Worm (Caenorhabditis elegans) whole organism, L1 larva: ENCODE measurements around the gene cyp-33C7.

Experiments used
- C04F5.9 ChIP-seq: sonication (generic microtip); optimal IDR thresholded peaks from 2 replicates; lab custom pipeline; 2016; ENCODE audit warnings: missing genetic modification characterization, missing compliant biosample characterization
- alr-1 ChIP-seq: fragments of 200-800 bp; sonication (Bioruptor generic); optimal IDR thresholded peaks from 2 replicates; lab custom pipeline; 2018; ENCODE audit warnings: borderline replicate concordance, mild to moderate bottlenecking, missing genetic modification characterization, missing compliant biosample characterization
- ces-1 ChIP-seq: fragments of 150-350 bp; optimal IDR thresholded peaks from 2 replicates; lab custom pipeline; 2014; ENCODE audit warnings: missing biosample characterization, missing genetic modification reagents, missing genetic modification characterization
- elt-3 ChIP-seq, 6 experiments: fragments of 150-350 bp in 1 of 6; sonication (generic microtip); optimal IDR thresholded peaks; 2 replicates each; lab custom pipeline; 2017 to 2018; ENCODE audit warnings: missing biosample characterization in 6 of 6, missing genetic modification characterization in 6 of 6, inconsistent platforms in 1 of 6
- hlh-17 ChIP-seq: fragments of 200-800 bp; sonication (Bioruptor generic); optimal IDR thresholded peaks from 2 replicates; lab custom pipeline; 2018; ENCODE audit warnings: missing genetic modification characterization, mild to moderate bottlenecking, missing compliant biosample characterization, moderate library complexity, borderline replicate concordance
- jun-1 ChIP-seq: fragments of 150-350 bp; optimal IDR thresholded peaks from 2 replicates; lab custom pipeline; 2014; ENCODE audit warnings: missing biosample characterization, missing genetic modification reagents, missing genetic modification characterization
- sox-4 ChIP-seq: sonication (generic microtip); optimal IDR thresholded peaks from 2 replicates; lab custom pipeline; 2016; ENCODE audit warnings: missing genetic modification characterization, missing compliant biosample characterization
- zag-1 ChIP-seq: fragments of 150-350 bp; optimal IDR thresholded peaks from 2 replicates; lab custom pipeline; 2014; ENCODE audit warnings: missing biosample characterization, missing genetic modification characterization

- TF ChIP-seq alr-1 = no peak
- TF ChIP-seq elt-3 (tag; optimal IDR thresholded peaks at IDR 0.05; lab: Kevin White, UChicago) = no peak
- TF ChIP-seq sox-4 = no peak
- no peak for TF ChIP-seq zag-1
- TF ChIP-seq hlh-17 = no peak
- TF ChIP-seq C04F5.9 = no peak
- TF ChIP-seq ces-1 (GFP tag; lab: Kevin White, UChicago) = no peak
- no peak for TF ChIP-seq jun-1 (tag; lab: Kevin White, UChicago)
Measured at ce11 chrV:2285107-2285506, 34.8 kb downstream of the cyp-33C7 start, which contains the start of gene nhr-227.
